Fruit fly (Drosophila melanogaster): ENCODE results near the gene CG15743.

DNA sequence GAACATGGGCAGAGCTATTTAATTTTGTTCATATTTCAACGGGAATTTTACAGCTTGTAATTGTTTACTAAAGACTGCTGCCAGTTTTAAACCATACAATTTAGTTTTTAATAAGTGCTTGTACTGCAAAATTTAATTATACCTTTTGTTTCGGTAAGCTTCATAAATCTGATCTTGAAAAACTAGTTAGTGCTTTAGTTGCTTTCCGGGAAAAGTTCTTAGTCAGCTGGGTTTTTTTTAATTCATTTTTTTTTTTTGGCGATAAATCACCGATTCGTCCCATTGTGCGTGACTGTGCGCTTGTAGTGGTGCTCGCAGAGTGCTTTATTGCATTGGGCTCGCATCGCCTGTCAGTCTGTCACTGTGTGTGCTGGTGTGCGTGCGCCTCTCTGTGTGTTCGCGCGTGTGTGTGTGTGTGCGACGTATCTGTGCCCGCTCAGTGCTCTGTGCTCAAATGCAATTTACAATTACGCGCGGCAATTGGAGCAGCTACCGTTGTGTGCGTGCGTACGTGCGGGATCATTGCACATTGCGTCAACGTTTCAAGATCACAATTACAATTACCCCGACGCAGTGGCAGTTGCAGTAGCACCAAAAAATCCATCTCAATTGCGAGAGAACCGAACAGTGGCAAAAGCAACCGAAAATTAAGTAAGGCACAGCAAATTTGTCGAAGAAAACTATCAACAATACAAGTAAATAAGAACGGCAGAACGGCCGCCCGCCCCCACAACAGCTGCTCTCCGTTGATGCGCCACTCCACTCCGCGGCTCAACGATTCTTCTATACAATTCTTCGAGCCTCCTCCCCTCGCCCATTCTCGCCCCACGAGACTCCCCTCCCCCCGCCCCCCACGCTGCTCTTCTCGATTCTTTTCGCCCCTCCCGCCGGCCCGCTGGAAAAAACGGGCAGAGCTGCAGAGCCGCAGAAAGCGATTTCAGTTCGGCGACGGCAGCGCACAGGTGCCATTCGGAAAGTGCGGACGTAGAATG, 18.4 kb downstream of the CG15743 start:
- TF ChIP-seq E2f1 (GFP tag; IDR thresholded peaks at IDR 0.05) (no peak), CG11695 (GFP tag; IDR thresholded peaks at IDR 0.05) (no peak), CG6689 (GFP tag; IDR thresholded peaks at IDR 0.05) (no peak), CG8944 (GFP tag; optimal IDR thresholded peaks at IDR 0.05) (no peak), tna (GFP tag; IDR thresholded peaks at IDR 0.05; ENCODE audit: partially characterized antibody) (no peak), al (GFP tag; IDR thresholded peaks at IDR 0.05) (no peak), Hsf (GFP tag; optimal IDR thresholded peaks at IDR 0.05) (no peak), kay (GFP tag; optimal IDR thresholded peaks at IDR 0.05) (no peak), nerfin-1 (tag; optimal IDR thresholded peaks at IDR 0.05) (no peak), Atf-2 (GFP tag; optimal IDR thresholded peaks at IDR 0.05) (no peak), CG34376 (GFP tag; optimal IDR thresholded peaks at IDR 0.05) (no peak), CG34422 (GFP tag; IDR thresholded peaks at IDR 0.05) (no peak)

Measured in whole organism, embryonic.